Fruit fly (Drosophila melanogaster) whole organism, embryonic: ENCODE results near the gene ZnT77C.
A peak's percentile ranks its signal among the peaks of the same experiment; 100 is the strongest.

Source experiments
- Adf1 ChIP-seq: fragments of 200-800 bp; sonication (Bioruptor generic); IDR thresholded peaks from 2 replicates; pipeline ENCODE4 v1.3.6; 2022; ENCODE audit warnings: missing biosample characterization, missing genetic modification characterization
- Atf6 ChIP-seq: fragments of 200-800 bp; sonication (Bioruptor generic); IDR thresholded peaks from 2 replicates; pipeline ENCODE4 v1.3.6; 2022; ENCODE audit warnings: missing biosample characterization, missing genetic modification characterization
- Bdp1 ChIP-seq: fragments of 200-800 bp; sonication (Bioruptor generic); optimal IDR thresholded peaks from 3 replicates; lab custom pipeline; 2016; ENCODE audit warnings: missing biosample characterization, missing genetic modification characterization
- CG10209 ChIP-seq: fragments of 200-800 bp; sonication (Bioruptor generic); optimal IDR thresholded peaks from 3 replicates; lab custom pipeline; 2017; ENCODE audit warnings: missing biosample characterization, mild to moderate bottlenecking, missing genetic modification characterization, missing genetic modification reagents
- CG10267 ChIP-seq: fragments of 200-800 bp; sonication (Bioruptor generic); optimal IDR thresholded peaks from 2 replicates; lab custom pipeline; 2018; ENCODE audit warnings: missing biosample characterization, mild to moderate bottlenecking, missing genetic modification characterization, moderate library complexity
- CG10321 ChIP-seq: fragments of 200-800 bp; sonication (Bioruptor generic); IDR thresholded peaks from 2 replicates; pipeline ENCODE4 v1.3.6; 2022; ENCODE audit warnings: missing biosample characterization, missing genetic modification characterization
- CG10543 ChIP-seq: fragments of 200-800 bp; sonication (Bioruptor generic); optimal IDR thresholded peaks from 3 replicates; lab custom pipeline; 2017; ENCODE audit warnings: missing biosample characterization, mild to moderate bottlenecking, missing genetic modification characterization, moderate library complexity
- CG10979 ChIP-seq: fragments of 200-800 bp; sonication (Bioruptor generic); optimal IDR thresholded peaks from 2 replicates; lab custom pipeline; 2018; ENCODE audit warnings: missing biosample characterization, mild to moderate bottlenecking, missing genetic modification characterization, moderate library complexity
- CG11695 ChIP-seq: fragments of 200-800 bp; sonication (Bioruptor generic); IDR thresholded peaks from 3 replicates; pipeline ENCODE4 v1.3.6; 2022; ENCODE audit warnings: missing biosample characterization, missing genetic modification characterization
- CG16815 ChIP-seq: fragments of 200-800 bp; sonication (Bioruptor generic); optimal IDR thresholded peaks from 3 replicates; lab custom pipeline; 2017; ENCODE audit warnings: missing biosample characterization, mild to moderate bottlenecking, missing genetic modification characterization
- CG18599 ChIP-seq: fragments of 200-800 bp; sonication (Bioruptor generic); optimal IDR thresholded peaks from 3 replicates; lab custom pipeline; 2017; ENCODE audit warnings: missing biosample characterization, missing genetic modification characterization, mild to moderate bottlenecking, moderate library complexity, missing genetic modification reagents
- CG3281 ChIP-seq: fragments of 200-800 bp; sonication (Bioruptor generic); optimal IDR thresholded peaks from 3 replicates; lab custom pipeline; 2017; ENCODE audit warnings: missing biosample characterization, mild to moderate bottlenecking, missing genetic modification characterization
- CG33557 ChIP-seq: fragments of 200-800 bp; sonication (Bioruptor generic); optimal IDR thresholded peaks from 2 replicates; lab custom pipeline; 2019; ENCODE audit warnings: missing biosample characterization, mild to moderate bottlenecking, missing genetic modification characterization, moderate library complexity
- CG34422 ChIP-seq: fragments of 200-800 bp; sonication (Bioruptor generic); IDR thresholded peaks from 3 replicates; pipeline ENCODE4 v1.3.6; 2022; ENCODE audit warnings: missing biosample characterization, missing genetic modification characterization
- CG3995 ChIP-seq: fragments of 200-800 bp; sonication (Bioruptor generic); optimal IDR thresholded peaks from 3 replicates; lab custom pipeline; 2016; ENCODE audit warnings: missing biosample characterization, missing genetic modification characterization
- CG5953 ChIP-seq: fragments of 200-800 bp; sonication (Bioruptor generic); IDR thresholded peaks from 2 replicates; pipeline ENCODE4 v1.3.6; 2022; ENCODE audit warnings: missing biosample characterization, missing genetic modification characterization
- CG8281 ChIP-seq: fragments of 200-800 bp; sonication (Bioruptor generic); optimal IDR thresholded peaks from 2 replicates; lab custom pipeline; 2018; ENCODE audit warnings: missing biosample characterization, mild to moderate bottlenecking, missing genetic modification characterization, moderate library complexity
- CG9609 ChIP-seq: fragments of 200-800 bp; sonication (Bioruptor generic); optimal IDR thresholded peaks from 3 replicates; lab custom pipeline; 2016; ENCODE audit warnings: missing biosample characterization, missing genetic modification characterization
- CoRest ChIP-seq: fragments of 200-800 bp; sonication (Bioruptor generic); optimal IDR thresholded peaks from 3 replicates; lab custom pipeline; 2018; ENCODE audit warnings: missing biosample characterization, mild to moderate bottlenecking, missing genetic modification characterization, moderate library complexity
- E2f2 ChIP-seq: fragments of 200-800 bp; sonication (Bioruptor generic); IDR thresholded peaks from 2 replicates; pipeline ENCODE4 v1.3.6; 2022; ENCODE audit warnings: missing biosample characterization, missing genetic modification characterization
- Gsc ChIP-seq: fragments of 200-800 bp; sonication (Bioruptor generic); IDR thresholded peaks from 2 replicates; pipeline ENCODE4 v1.3.6; 2022; ENCODE audit warnings: missing biosample characterization, missing genetic modification characterization
- HLHmδ ChIP-seq: fragments of 200-800 bp; sonication (Bioruptor generic); optimal IDR thresholded peaks from 2 replicates; lab custom pipeline; 2018; ENCODE audit warnings: missing biosample characterization, mild to moderate bottlenecking, missing genetic modification characterization, moderate library complexity
- HmgD ChIP-seq: fragments of 200-800 bp; sonication (Bioruptor generic); optimal IDR thresholded peaks from 3 replicates; lab custom pipeline; 2016; ENCODE audit warnings: missing biosample characterization, missing genetic modification characterization
- Max ChIP-seq: fragments of 200-800 bp; sonication (Bioruptor generic); optimal IDR thresholded peaks from 2 replicates; lab custom pipeline; 2016; ENCODE audit warnings: missing biosample characterization, mild to moderate bottlenecking, missing genetic modification characterization
- NfI ChIP-seq: fragments of 200-800 bp; sonication (Bioruptor generic); optimal IDR thresholded peaks from 3 replicates; lab custom pipeline; 2018; ENCODE audit warnings: missing biosample characterization, mild to moderate bottlenecking, missing genetic modification characterization, moderate library complexity
- Pdp1 ChIP-seq, 2 experiments: fragments of 200-800 bp; sonication (Bioruptor generic); optimal IDR thresholded peaks; 3 replicates each; lab custom pipeline; 2016; ENCODE audit warnings: missing biosample characterization in 2 of 2, missing genetic modification characterization in 2 of 2, mild to moderate bottlenecking in 1 of 2, moderate library complexity in 1 of 2
- Rfx ChIP-seq: fragments of 200-800 bp; sonication (Bioruptor generic); IDR thresholded peaks from 2 replicates; pipeline ENCODE4 v1.3.6; 2022; ENCODE audit warnings: missing biosample characterization, missing genetic modification characterization
- Sin3A ChIP-seq: fragments of >200 bp; optimal IDR thresholded peaks from 2 replicates; lab custom pipeline; 2018
- Six4 ChIP-seq: fragments of 200-800 bp; sonication (Bioruptor generic); optimal IDR thresholded peaks from 2 replicates; lab custom pipeline; 2016; ENCODE audit warnings: missing biosample characterization, missing genetic modification characterization
- Sox102F ChIP-seq: fragments of 200-800 bp; sonication (Bioruptor generic); optimal IDR thresholded peaks from 2 replicates; lab custom pipeline; 2018; ENCODE audit warnings: missing biosample characterization, mild to moderate bottlenecking, missing genetic modification characterization, moderate library complexity
- Spps ChIP-seq: fragments of 200-800 bp; sonication (Bioruptor generic); optimal IDR thresholded peaks from 2 replicates; lab custom pipeline; 2018; ENCODE audit warnings: missing biosample characterization, mild to moderate bottlenecking, missing genetic modification characterization
- Sry-β ChIP-seq: fragments of 200-800 bp; sonication (Bioruptor generic); optimal IDR thresholded peaks from 2 replicates; lab custom pipeline; 2018; ENCODE audit warnings: missing biosample characterization, mild to moderate bottlenecking, missing genetic modification characterization, moderate library complexity
- Xrp1 ChIP-seq: fragments of 200-800 bp; sonication (Bioruptor generic); IDR thresholded peaks from 2 replicates; pipeline ENCODE4 v1.3.6; 2022; ENCODE audit warnings: missing biosample characterization, missing genetic modification characterization
- bcd ChIP-seq: fragments of 200-800 bp; sonication (Bioruptor generic); optimal IDR thresholded peaks from 2 replicates; lab custom pipeline; 2017; ENCODE audit warnings: missing biosample characterization, mild to moderate bottlenecking, missing genetic modification characterization
- bigmax ChIP-seq: fragments of 200-800 bp; sonication (Bioruptor generic); optimal IDR thresholded peaks from 2 replicates; lab custom pipeline; 2018; ENCODE audit warnings: missing biosample characterization, mild to moderate bottlenecking, missing genetic modification characterization
- croc ChIP-seq: fragments of 200-800 bp; sonication (Bioruptor generic); conservative IDR thresholded peaks from 3 replicates; pipeline ENCODE4 v1.3.6; 2022; ENCODE audit warnings: missing biosample characterization, missing genetic modification characterization
- cwo ChIP-seq: fragments of 200-800 bp; sonication (Bioruptor generic); optimal IDR thresholded peaks from 3 replicates; lab custom pipeline; 2017; ENCODE audit warnings: missing biosample characterization, missing genetic modification characterization, mild to moderate bottlenecking, moderate library complexity, missing genetic modification reagents
- fd102C ChIP-seq: fragments of 200-800 bp; sonication (Bioruptor generic); optimal IDR thresholded peaks from 2 replicates; lab custom pipeline; 2018; ENCODE audit warnings: missing biosample characterization, mild to moderate bottlenecking, missing genetic modification characterization, moderate library complexity
- kah ChIP-seq: fragments of 200-800 bp; sonication (Bioruptor generic); optimal IDR thresholded peaks from 2 replicates; lab custom pipeline; 2018; ENCODE audit warnings: missing biosample characterization, mild to moderate bottlenecking, missing genetic modification characterization
- kni ChIP-seq: fragments of 200-800 bp; sonication (Bioruptor generic); optimal IDR thresholded peaks from 3 replicates; lab custom pipeline; 2017; ENCODE audit warnings: mild to moderate bottlenecking, missing biosample characterization, missing genetic modification reagents, missing genetic modification characterization
- lilli ChIP-seq: fragments of 200-800 bp; sonication (Bioruptor generic); optimal IDR thresholded peaks from 3 replicates; lab custom pipeline; 2016; ENCODE audit warnings: missing biosample characterization, missing genetic modification characterization
- lola ChIP-seq, 3 experiments: fragments of >200 bp in 2 of 3; fragments of 200-800 bp in 1 of 3; sonication (Bioruptor generic) in 1 of 3; optimal IDR thresholded peaks; 2 replicates each; lab custom pipeline; 2017 to 2019; ENCODE audit warnings: missing biosample characterization in 3 of 3, missing genetic modification characterization in 3 of 3, mild to moderate bottlenecking in 1 of 3, moderate library complexity in 1 of 3
- maf-S ChIP-seq: fragments of 200-800 bp; sonication (Bioruptor generic); optimal IDR thresholded peaks from 2 replicates; lab custom pipeline; 2016; ENCODE audit warnings: missing biosample characterization, missing genetic modification characterization
- mirr ChIP-seq: fragments of 200-800 bp; sonication (Bioruptor generic); optimal IDR thresholded peaks from 3 replicates; lab custom pipeline; 2018; ENCODE audit warnings: missing biosample characterization, mild to moderate bottlenecking, missing genetic modification characterization
- schlank ChIP-seq: fragments of 200-800 bp; sonication (Bioruptor generic); optimal IDR thresholded peaks from 2 replicates; lab custom pipeline; 2018; ENCODE audit warnings: missing biosample characterization, mild to moderate bottlenecking, missing genetic modification characterization
- slp2 ChIP-seq: fragments of 200-800 bp; sonication (Bioruptor generic); optimal IDR thresholded peaks from 2 replicates; lab custom pipeline; 2016; ENCODE audit warnings: missing biosample characterization, missing genetic modification characterization
- stc ChIP-seq: fragments of 200-800 bp; sonication (Bioruptor generic); IDR thresholded peaks from 2 replicates; pipeline ENCODE4 v1.3.6; 2022; ENCODE audit warnings: missing biosample characterization, missing genetic modification characterization
- twi ChIP-seq: fragments of 200-800 bp; optimal IDR thresholded peaks from 2 replicates; lab custom pipeline; 2019; ENCODE audit warnings: missing biosample characterization, mild to moderate bottlenecking, missing genetic modification characterization, moderate library complexity

The ZnT77C gene

DNA sequence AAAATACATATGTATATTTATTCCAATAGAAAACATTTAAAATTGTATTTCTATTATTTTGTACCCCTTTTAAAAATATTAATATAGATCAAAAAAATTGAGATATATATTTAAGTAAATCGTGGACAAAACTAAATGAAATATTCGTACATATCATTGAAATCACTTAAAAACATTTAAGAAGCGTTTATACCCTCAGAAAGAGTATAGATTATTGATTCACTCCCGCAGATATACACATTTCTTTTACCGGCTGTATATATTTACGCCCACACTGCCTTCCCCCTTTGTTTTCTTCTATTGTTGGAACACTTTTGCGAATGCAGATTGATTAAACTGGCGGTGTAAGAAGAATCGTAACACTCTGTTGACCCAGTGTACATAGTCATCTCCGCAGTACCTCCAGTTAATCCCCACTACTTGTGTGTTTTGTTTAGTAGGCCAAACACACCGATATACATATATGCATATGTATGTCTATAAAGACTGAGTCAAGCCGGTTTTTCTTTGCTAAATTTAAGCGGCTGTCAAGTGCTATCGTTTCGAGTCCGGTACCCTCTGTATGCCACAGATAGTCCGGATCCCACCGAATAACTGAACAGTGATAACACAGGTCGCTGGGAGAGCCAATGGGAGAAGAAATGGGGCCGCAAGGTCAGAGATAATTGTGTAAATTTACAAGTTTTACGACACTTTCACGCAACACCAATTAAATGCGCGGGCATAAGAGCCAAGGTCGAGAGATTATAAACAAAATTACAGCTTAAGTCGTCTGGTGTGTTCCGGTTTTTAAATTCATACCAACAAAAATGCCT lies 23.0 kb downstream of the ZnT77C start (continued):
- TF ChIP-seq Max, result peak; percentile 6
- peak; percentile 66 for TF ChIP-seq mirr (GFP tag; lab: Kevin White, UChicago)
- TF ChIP-seq CG33557 (GFP tag; lab: Kevin White, UChicago), result peak; percentile 57
- TF ChIP-seq CoRest, result peak; percentile 37
- TF ChIP-seq slp2 (GFP tag; lab: Kevin White, UChicago), result peak; percentile 50
- peak; percentile 6 for TF ChIP-seq CG3995 (GFP tag; lab: Kevin White, UChicago)
- TF ChIP-seq CG10267 (tag; lab: Kevin White, UChicago), result no peak
- no peak for TF ChIP-seq Sin3A (lab: Kevin White, UChicago)
- TF ChIP-seq croc (GFP tag; lab: Robert Waterston, UW), result no peak
- TF ChIP-seq Adf1, result no peak
- TF ChIP-seq CG10543 (GFP tag; lab: Kevin White, UChicago), result peak; percentile 43
- peak; percentile 79 for TF ChIP-seq fd102C (GFP tag; lab: Kevin White, UChicago)
- peak; percentile 40; the same call in 1 of the 3 replicates for TF ChIP-seq CG34422 (GFP tag; lab: Robert Waterston, UW)
- TF ChIP-seq maf-S (GFP tag; lab: Kevin White, UChicago), result peak; percentile 42
- TF ChIP-seq CG8281 (tag; lab: Kevin White, UChicago), result peak; percentile 18
- TF ChIP-seq CG18599 (GFP tag; lab: Kevin White, UChicago), result peak; percentile 79
- TF ChIP-seq CG5953 (GFP tag; lab: Robert Waterston, UW), result peak; percentile 47; the same call in 1 of the 2 replicates
- peak in 1 of 3 experiments; percentile 49 for TF ChIP-seq lola (GFP tag; optimal IDR thresholded peaks at IDR 0.05; lab: Kevin White, UChicago)
- 0 out of 2 replicates have a peak, but pooled peaks have one; percentile 14 for TF ChIP-seq CG10321 (GFP tag; lab: Robert Waterston, UW)
- TF ChIP-seq Sry-β, result no peak
- peak; percentile 57 for TF ChIP-seq Sox102F (GFP tag; lab: Kevin White, UChicago)
- 0 out of 2 replicates have a peak, but pooled peaks have one; percentile 5 for TF ChIP-seq stc (GFP tag; lab: Robert Waterston, UW)
- peak; percentile 41 for TF ChIP-seq bcd
- TF ChIP-seq cwo (GFP tag; lab: Kevin White, UChicago), result no peak
- TF ChIP-seq Xrp1 (GFP tag; lab: Robert Waterston, UW), result peak; percentile 57
- no peak for TF ChIP-seq HmgD (GFP tag; lab: Kevin White, UChicago)
- no peak for TF ChIP-seq CG16815 (GFP tag; lab: Kevin White, UChicago)
- TF ChIP-seq Rfx (GFP tag; lab: Robert Waterston, UW), result no peak; the same call in 1 of the 2 replicates
- TF ChIP-seq kah (GFP tag; lab: Kevin White, UChicago), result peak; percentile 8
- peak; percentile 46 for TF ChIP-seq CG9609 (GFP tag; lab: Kevin White, UChicago)
- no peak for TF ChIP-seq twi (tag; lab: Kevin White, UChicago)
- peak; percentile 76 for TF ChIP-seq CG10209 (GFP tag; lab: Kevin White, UChicago)
- peak; percentile 64 for TF ChIP-seq kni (GFP tag; lab: Kevin White, UChicago)
- peak; percentile 6 for TF ChIP-seq CG3281 (GFP tag; lab: Kevin White, UChicago)
- peak; percentile 49; the same call in 2 of the 3 replicates for TF ChIP-seq CG11695 (GFP tag; lab: Robert Waterston, UW)
- TF ChIP-seq Six4 (GFP tag; lab: Kevin White, UChicago), result no peak
- peak; percentile 3 for TF ChIP-seq bigmax (GFP tag; lab: Kevin White, UChicago)
- TF ChIP-seq lilli (GFP tag; lab: Kevin White, UChicago), result peak; percentile 22
- peak; percentile 27 for TF ChIP-seq NfI (GFP tag; lab: Kevin White, UChicago)
- peak; percentile 12 for TF ChIP-seq CG10979 (tag; lab: Kevin White, UChicago)
- peak; percentile 44 for TF ChIP-seq Spps
- peak; percentile 1 for TF ChIP-seq HLHmδ (GFP tag; lab: Kevin White, UChicago)
- TF ChIP-seq Pdp1 (GFP tag; optimal IDR thresholded peaks at IDR 0.05; lab: Kevin White, UChicago), result peak; percentile 20 to 61
- peak; percentile 47 for TF ChIP-seq Bdp1 (GFP tag; lab: Kevin White, UChicago)
- 0 out of 2 replicates have a peak, but pooled peaks have one; percentile 29 for TF ChIP-seq Atf6 (GFP tag; lab: Robert Waterston, UW)
- 0 out of 2 replicates have a peak, but pooled peaks have one; percentile 25 for TF ChIP-seq E2f2 (GFP tag; lab: Robert Waterston, UW)
- TF ChIP-seq Gsc (GFP tag; lab: Robert Waterston, UW), result no peak
- peak; percentile 71 for TF ChIP-seq schlank (tag; lab: Kevin White, UChicago)
